Worm (Caenorhabditis elegans) whole organism, midembryonic: ENCODE measurements around the gene T10G3.4.

Source experiments
- cog-1 ChIP-seq: sonication (generic microtip); optimal IDR thresholded peaks from 2 replicates; lab custom pipeline; 2016; ENCODE audit warnings: missing genetic modification characterization, missing compliant biosample characterization
- med-1 ChIP-seq: sonication (generic microtip); optimal IDR thresholded peaks from 2 replicates; lab custom pipeline; 2017; ENCODE audit warnings: missing genetic modification characterization, mild to moderate bottlenecking, missing compliant biosample characterization, antibody characterized with exemption, missing genetic modification reagents; ENCODE audit not compliant: insufficient read depth
- tab-1 ChIP-seq: fragments of 200-800 bp; sonication (Bioruptor generic); IDR thresholded peaks from 2 replicates; pipeline ENCODE4 v1.3.6; 2022; ENCODE audit warnings: missing genetic modification characterization, missing compliant biosample characterization

DNA sequence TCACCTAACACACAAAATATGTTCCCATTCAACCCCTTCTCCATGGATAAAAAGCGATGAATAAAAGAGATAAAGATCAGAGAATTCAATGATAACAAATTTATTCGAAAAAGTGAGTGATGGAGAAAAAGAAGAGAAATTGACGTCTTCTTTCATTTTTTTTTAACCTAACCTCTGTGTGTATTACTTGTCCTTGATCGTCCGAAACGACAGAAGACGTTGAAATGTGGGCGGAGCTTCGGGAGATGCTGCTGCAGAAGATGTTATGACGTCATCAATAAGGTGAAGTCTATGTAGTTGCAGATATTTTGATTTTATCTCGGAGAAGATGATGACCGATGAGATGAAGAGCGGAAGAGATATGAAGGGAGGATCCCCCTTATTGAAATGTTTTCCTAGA is 5.6 kb upstream of the T10G3.4 start, which contains the start of gene T10G3.3:
- TF ChIP-seq tab-1 (no peak), cog-1 (no peak), med-1 (GFP tag; lab: Kevin White, UChicago) (no peak)
